Worm (Caenorhabditis elegans) whole organism, L4 larva: ENCODE measurements around the gene F47B8.13.

Source experiments
- F26F4.8 ChIP-seq: fragments of 200-800 bp; sonication (Bioruptor generic); conservative IDR thresholded peaks from 2 replicates; pipeline ENCODE4 v1.3.6; 2022; ENCODE audit warnings: missing genetic modification characterization, missing compliant biosample characterization
- R02D3.7 ChIP-seq: fragments of 150-350 bp; sonication (generic microtip); optimal IDR thresholded peaks from 3 replicates; lab custom pipeline; 2014; ENCODE audit warnings: missing biosample characterization, missing genetic modification characterization
- aha-1 ChIP-seq: fragments of 150-350 bp; peaks from one replicate; lab custom pipeline; 2014; ENCODE audit warnings: missing biosample characterization, missing genetic modification characterization
- ceh-20 ChIP-seq: fragments of 200-800 bp; sonication (Bioruptor generic); IDR thresholded peaks from 2 replicates; pipeline ENCODE4 v1.3.6; 2022; ENCODE audit warnings: missing genetic modification reagents, missing genetic modification characterization, missing compliant biosample characterization
- daf-12 ChIP-seq: fragments of 150-350 bp; optimal IDR thresholded peaks from 2 replicates; lab custom pipeline; 2014; ENCODE audit warnings: missing biosample characterization, missing genetic modification reagents, missing genetic modification characterization
- daf-16 ChIP-seq, 3 experiments: sonication (generic microtip); optimal IDR thresholded peaks; 2 replicates each; lab custom pipeline; 2016 to 2017; ENCODE audit warnings: missing genetic modification characterization in 3 of 3, missing genetic modification reagents in 3 of 3, mild to moderate bottlenecking in 2 of 3, missing compliant biosample characterization in 2 of 3, missing biosample characterization in 1 of 3, moderate library complexity in 1 of 3
- daf-8 ChIP-seq: fragments of 200-800 bp; sonication (Bioruptor generic); IDR thresholded peaks from 2 replicates; pipeline ENCODE4 v1.3.6; 2022; ENCODE audit warnings: missing genetic modification characterization, missing compliant biosample characterization
- egl-27 ChIP-seq: sonication (generic microtip); optimal IDR thresholded peaks from 3 replicates; lab custom pipeline; 2017; ENCODE audit warnings: missing biosample characterization, missing genetic modification reagents, missing genetic modification characterization
- egl-43 ChIP-seq: fragments of 200-800 bp; sonication (Bioruptor generic); IDR thresholded peaks from 2 replicates; pipeline ENCODE4 v1.3.6; 2022; ENCODE audit warnings: missing genetic modification reagents, missing genetic modification characterization, missing compliant biosample characterization
- fkh-10 ChIP-seq: fragments of 150-350 bp; optimal IDR thresholded peaks from 2 replicates; lab custom pipeline; 2014; ENCODE audit warnings: missing biosample characterization, missing genetic modification reagents, missing genetic modification characterization
- hlh-11 ChIP-seq: fragments of 200-800 bp; sonication (Bioruptor generic); optimal IDR thresholded peaks from 2 replicates; lab custom pipeline; 2018; ENCODE audit warnings: mild to moderate bottlenecking, missing genetic modification characterization, missing compliant biosample characterization
- lin-1 ChIP-seq: fragments of 200-800 bp; sonication (Bioruptor generic); IDR thresholded peaks from 2 replicates; pipeline ENCODE4 v1.3.6; 2022; ENCODE audit warnings: missing genetic modification reagents, missing genetic modification characterization, missing compliant biosample characterization
- lir-3 ChIP-seq: sonication (generic microtip); optimal IDR thresholded peaks from 2 replicates; lab custom pipeline; 2016; ENCODE audit warnings: mild to moderate bottlenecking, missing genetic modification characterization, missing compliant biosample characterization
- madf-5 ChIP-seq, 2 experiments: fragments of 200-800 bp; sonication (Bioruptor generic); IDR thresholded peaks; 2 replicates each; pipeline ENCODE4 v1.3.6; 2022; ENCODE audit warnings: missing compliant biosample characterization in 2 of 2, missing genetic modification characterization in 2 of 2
- madf-9 ChIP-seq: fragments of 200-800 bp; sonication (Bioruptor generic); conservative IDR thresholded peaks from 2 replicates; pipeline ENCODE4 v1.3.6; 2022; ENCODE audit warnings: missing genetic modification reagents, missing genetic modification characterization, missing compliant biosample characterization
- mdt-29 ChIP-seq: fragments of 200-800 bp; sonication (Bioruptor generic); IDR thresholded peaks from 2 replicates; pipeline ENCODE4 v1.3.6; 2022; ENCODE audit warnings: missing genetic modification reagents, missing genetic modification characterization, missing compliant biosample characterization
- mep-1 ChIP-seq: fragments of 150-350 bp; sonication (generic microtip); optimal IDR thresholded peaks from 3 replicates; lab custom pipeline; 2014; ENCODE audit warnings: missing biosample characterization, missing genetic modification characterization
- mes-2 ChIP-seq: sonication (generic microtip); optimal IDR thresholded peaks from 2 replicates; lab custom pipeline; 2016; ENCODE audit warnings: missing genotype, mild to moderate bottlenecking, missing genetic modification characterization, missing compliant biosample characterization; ENCODE audit not compliant: poor library complexity, severe bottlenecking
- nhr-102 ChIP-seq: sonication (generic microtip); optimal IDR thresholded peaks from 2 replicates; lab custom pipeline; 2016; ENCODE audit warnings: mild to moderate bottlenecking, missing genetic modification characterization, moderate library complexity, missing compliant biosample characterization
- nhr-111 ChIP-seq: fragments of 200-800 bp; sonication (Bioruptor generic); optimal IDR thresholded peaks from 2 replicates; lab custom pipeline; 2018; ENCODE audit warnings: mild to moderate bottlenecking, missing genetic modification characterization, missing compliant biosample characterization
- nhr-48 ChIP-seq: sonication (generic microtip); optimal IDR thresholded peaks from 2 replicates; lab custom pipeline; 2016; ENCODE audit warnings: mild to moderate bottlenecking, missing genetic modification characterization, missing compliant biosample characterization
- nhr-6 ChIP-seq: fragments of 150-350 bp; optimal IDR thresholded peaks from 2 replicates; lab custom pipeline; 2014; ENCODE audit warnings: missing biosample characterization, missing genetic modification characterization
- nhr-77 ChIP-seq: fragments of 150-350 bp; optimal IDR thresholded peaks from 2 replicates; lab custom pipeline; 2014; ENCODE audit warnings: missing biosample characterization, missing genetic modification characterization
- pqm-1 ChIP-seq: sonication (generic microtip); optimal IDR thresholded peaks from 2 replicates; lab custom pipeline; 2017; ENCODE audit warnings: missing biosample characterization, missing genetic modification characterization
- set-16 ChIP-seq: fragments of 200-800 bp; sonication (Bioruptor generic); IDR thresholded peaks from 2 replicates; pipeline ENCODE4 v1.3.6; 2022; ENCODE audit warnings: missing genetic modification reagents, missing genetic modification characterization, missing compliant biosample characterization
- skn-1 ChIP-seq: fragments of 150-350 bp; optimal IDR thresholded peaks from 2 replicates; lab custom pipeline; 2014; ENCODE audit warnings: missing biosample characterization, missing genetic modification characterization
- snpc-1.2 ChIP-seq: fragments of 200-800 bp; sonication (Bioruptor generic); IDR thresholded peaks from 2 replicates; pipeline ENCODE4 v1.3.6; 2022; ENCODE audit warnings: missing genetic modification reagents, missing genetic modification characterization, missing compliant biosample characterization
- snpc-4 ChIP-seq: fragments of 150-350 bp; optimal IDR thresholded peaks from 2 replicates; lab custom pipeline; 2014; ENCODE audit warnings: missing biosample characterization, missing genetic modification characterization
- spr-3 ChIP-seq: fragments of 200-800 bp; sonication (Bioruptor generic); optimal IDR thresholded peaks from 2 replicates; lab custom pipeline; 2018; ENCODE audit warnings: mild to moderate bottlenecking, missing genetic modification characterization, missing compliant biosample characterization
- tag-97 ChIP-seq: fragments of 200-800 bp; sonication (Bioruptor generic); IDR thresholded peaks from 2 replicates; pipeline ENCODE4 v1.3.6; 2022; ENCODE audit warnings: missing genetic modification characterization, missing compliant biosample characterization
- tra-1 ChIP-seq: fragments of 200-800 bp; sonication (Bioruptor generic); IDR thresholded peaks from 2 replicates; pipeline ENCODE4 v1.3.6; 2022; ENCODE audit warnings: missing genetic modification reagents, missing genetic modification characterization, missing compliant biosample characterization
- unc-39 ChIP-seq: sonication (generic microtip); optimal IDR thresholded peaks from 2 replicates; lab custom pipeline; 2017; ENCODE audit warnings: missing biosample characterization, missing genetic modification characterization
- unc-62 ChIP-seq, 3 experiments: fragments of 150-350 bp in 1 of 3; sonication (generic microtip); optimal IDR thresholded peaks in 2 of 3; peaks in 1 of 3; 1 replicate in 1 of 3; 2 replicates in 2 of 3; lab custom pipeline; 2014 to 2017; ENCODE audit warnings: missing biosample characterization in 3 of 3, missing genetic modification characterization in 3 of 3, missing genetic modification reagents in 3 of 3, missing genotype in 1 of 3
- zfp-3 ChIP-seq: fragments of 200-800 bp; sonication (Bioruptor generic); conservative IDR thresholded peaks from 2 replicates; pipeline ENCODE4 v1.3.6; 2022; ENCODE audit warnings: missing genetic modification reagents, missing genetic modification characterization, missing compliant biosample characterization
- zip-11 ChIP-seq: fragments of 200-800 bp; sonication (Bioruptor generic); IDR thresholded peaks from 2 replicates; pipeline ENCODE4 v1.3.6; 2022; ENCODE audit warnings: missing genetic modification characterization, missing compliant biosample characterization
- ztf-7 ChIP-seq: fragments of 150-350 bp; optimal IDR thresholded peaks from 2 replicates; lab custom pipeline; 2014; ENCODE audit warnings: missing biosample characterization, missing genetic modification characterization

F47B8.13 gene

DNA sequence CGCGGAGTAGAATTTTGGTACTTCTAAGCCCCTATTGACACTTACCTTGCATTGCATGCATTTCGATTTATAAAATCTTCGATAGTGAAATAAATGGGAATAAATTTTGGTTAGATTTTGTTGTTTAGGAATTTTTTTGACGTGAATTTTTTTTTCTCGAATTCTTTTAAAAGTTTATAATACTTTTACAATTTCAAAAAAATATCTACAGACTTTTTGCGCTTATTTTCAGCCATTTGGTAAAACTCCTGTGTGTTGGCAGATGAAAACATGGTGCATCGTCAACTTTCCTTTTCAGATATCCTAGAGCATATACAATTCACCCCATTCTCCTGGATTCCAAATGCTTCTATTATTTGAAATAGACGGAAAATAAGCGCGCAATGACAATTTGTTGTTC is 28.9 kb downstream of the F47B8.13 start, which contains the start of gene F14D7.18 (continued):
- TF ChIP-seq nhr-48 (tag; lab: Kevin White, UChicago), result no peak

DNA sequence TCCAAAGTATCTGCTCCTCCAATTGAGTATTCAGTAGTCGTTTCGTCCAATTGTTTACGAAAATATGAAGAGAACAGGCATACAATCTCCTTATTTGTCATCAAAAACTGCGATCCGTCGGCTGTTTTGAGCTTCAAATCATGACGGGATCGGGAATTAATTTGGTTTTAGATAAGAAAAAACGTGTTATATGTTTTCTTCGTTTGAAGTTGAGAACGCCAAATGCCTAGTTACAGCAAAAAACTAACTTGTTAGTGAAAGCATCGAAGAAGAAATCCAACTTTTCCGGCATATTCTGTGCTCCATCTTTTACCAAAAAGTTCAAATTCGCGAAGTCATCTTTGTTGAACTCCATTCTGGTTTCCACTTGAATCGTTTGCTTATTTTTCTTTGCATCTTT is 30.2 kb downstream of the F47B8.13 start, which contains the start of gene F14D7.1:
F14D7.1 (minus strand) TSS at position 101 of the 400 bp plus-strand sequence.
- no peak for TF ChIP-seq tra-1 (GFP tag; lab: Robert Waterston, UW)
- TF ChIP-seq R02D3.7, result no peak
- no peak for TF ChIP-seq daf-16 (GFP tag; optimal IDR thresholded peaks at IDR 0.05; lab: Kevin White, UChicago)
- TF ChIP-seq daf-16 (tag; optimal IDR thresholded peaks at IDR 0.05; lab: Kevin White, UChicago), result no peak
- TF ChIP-seq set-16 (GFP tag; lab: Robert Waterston, UW), result no peak
- no peak for TF ChIP-seq lin-1 (GFP tag; lab: Robert Waterston, UW)
- no peak for TF ChIP-seq egl-27 (tag; lab: Kevin White, UChicago)
- TF ChIP-seq nhr-111, result no peak
- TF ChIP-seq fkh-10 (GFP tag; lab: Kevin White, UChicago), result no peak
- no peak for TF ChIP-seq mdt-29 (GFP tag; lab: Robert Waterston, UW)

- TF ChIP-seq nhr-102 (tag; lab: Kevin White, UChicago) (no peak), madf-9 (no peak), ceh-20 (GFP tag; lab: Robert Waterston, UW) (no peak), madf-5 (GFP tag; IDR thresholded peaks at IDR 0.05; lab: Robert Waterston, UW) (no peak), ztf-7 (tag; lab: Kevin White, UChicago) (no peak), hlh-11 (no peak), unc-62 (GFP tag; optimal IDR thresholded peaks at IDR 0.05 in 1 of 2; lab: Kevin White, UChicago) (no peak), unc-62 (tag; optimal IDR thresholded peaks at IDR 0.05; lab: Kevin White, UChicago) (no peak), daf-12 (no peak), skn-1 (tag; lab: Kevin White, UChicago) (no peak), lir-3 (no peak), snpc-1.2 (GFP tag; lab: Robert Waterston, UW) (no peak), daf-8 (GFP tag; lab: Robert Waterston, UW) (no peak), mep-1 (tag; lab: Kevin White, UChicago) (no peak), F26F4.8 (GFP tag; lab: Robert Waterston, UW) (no peak), nhr-48 (tag; lab: Kevin White, UChicago) (no peak), nhr-6 (tag; lab: Kevin White, UChicago) (no peak)
- TF ChIP-seq, all 104 proteins: peak for 0
Measured at ce11 chrV:14285803-14286202, 33.7 kb downstream of the F47B8.13 start, which contains the start of gene F40G12.11. F40G12.11 (plus strand) TSS chrV:14286171.

DNA sequence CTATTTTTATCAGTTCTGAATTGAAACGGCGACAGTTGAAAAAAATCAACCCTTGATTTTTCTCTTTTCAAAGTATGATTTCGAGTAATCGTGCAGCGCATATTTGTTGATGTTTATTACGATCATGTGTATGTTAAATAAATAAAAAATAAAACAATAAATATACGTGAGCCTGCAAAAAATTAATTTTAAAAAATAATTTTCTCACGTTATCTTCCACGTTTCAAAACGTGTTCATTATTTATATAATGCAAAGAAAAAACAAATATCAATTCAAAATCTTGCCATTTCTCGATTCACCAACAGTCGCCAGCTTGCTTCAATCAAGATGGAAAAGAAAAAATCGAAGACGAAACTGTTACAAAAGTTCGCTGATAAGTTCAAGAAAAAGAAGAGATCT is 36.3 kb downstream of the F47B8.13 start, which contains the start of gene F40G12.10:
F40G12.10 (plus strand) TSS at position 301 of the 400 bp plus-strand sequence.
- TF ChIP-seq nhr-111, result no peak
- TF ChIP-seq mes-2 (tag; lab: Kevin White, UChicago), result no peak
- no peak for TF ChIP-seq nhr-77 (tag; lab: Kevin White, UChicago)
- no peak for TF ChIP-seq pqm-1 (tag; lab: Kevin White, UChicago)
- no peak for TF ChIP-seq spr-3 (GFP tag; lab: Kevin White, UChicago)
- no peak for TF ChIP-seq snpc-4
- TF ChIP-seq zfp-3 (GFP tag; lab: Robert Waterston, UW), result no peak
- no peak for TF ChIP-seq hlh-11
- no peak for TF ChIP-seq tag-97 (GFP tag; lab: Robert Waterston, UW)
- no peak for TF ChIP-seq zip-11 (GFP tag; lab: Robert Waterston, UW)
- TF ChIP-seq nhr-6 (tag; lab: Kevin White, UChicago), result no peak

DNA sequence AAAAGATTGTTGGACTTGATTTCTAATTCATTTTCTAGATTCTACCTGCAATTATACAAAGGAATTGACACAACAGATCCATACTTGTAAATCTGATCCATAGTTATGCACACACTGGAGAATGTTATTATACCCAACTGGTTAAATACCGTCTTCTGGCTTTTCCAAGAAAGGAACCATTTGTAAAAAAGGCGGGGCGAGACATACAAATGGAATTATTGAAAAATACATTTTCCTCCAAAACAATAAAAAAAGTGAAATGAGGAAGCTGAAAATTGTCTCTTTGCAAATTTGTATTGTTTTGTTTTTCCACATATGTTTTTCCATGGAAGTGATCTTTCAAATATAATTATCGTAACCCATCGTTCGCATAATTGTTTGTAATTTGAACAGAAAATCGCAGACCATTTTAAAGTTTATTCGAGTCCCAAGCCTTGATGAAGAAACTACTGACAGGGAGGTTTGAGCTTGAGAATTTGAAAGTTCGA is 37.3 kb downstream of the F47B8.13 start, which contains the start of the genes srt-74 and F40G12.9:
srt-74 (minus strand) TSS at position 101 of the 488 bp plus-strand sequence.
F40G12.9 (plus strand) TSS at position 438 of the 488 bp plus-strand sequence.
- TF ChIP-seq egl-43 (no peak), aha-1 (no peak), unc-39 (tag; lab: Kevin White, UChicago) (no peak)
